Fruit fly (Drosophila melanogaster) whole organism, embryonic: Measurements from ENCODE around the gene MTPAP.

Experiments
- Abd-B ChIP-seq: fragments of 200-800 bp; sonication (Bioruptor generic); optimal IDR thresholded peaks from 2 replicates; lab custom pipeline; 2018; ENCODE audit warnings: missing biosample characterization, mild to moderate bottlenecking, missing genetic modification characterization, moderate library complexity
- Adf1 ChIP-seq: fragments of 200-800 bp; sonication (Bioruptor generic); IDR thresholded peaks from 2 replicates; pipeline ENCODE4 v1.3.6; 2022; ENCODE audit warnings: missing biosample characterization, missing genetic modification characterization
- BtbVII ChIP-seq: fragments of 200-800 bp; sonication (Bioruptor generic); optimal IDR thresholded peaks from 3 replicates; lab custom pipeline; 2017; ENCODE audit warnings: missing biosample characterization, mild to moderate bottlenecking, missing genetic modification characterization
- C15 ChIP-seq: fragments of 200-800 bp; sonication (Bioruptor generic); IDR thresholded peaks from 3 replicates; pipeline ENCODE4 v1.3.6; 2022; ENCODE audit warnings: missing biosample characterization, missing genetic modification characterization
- CG10147 ChIP-seq: fragments of 200-800 bp; sonication (Bioruptor generic); optimal IDR thresholded peaks from 2 replicates; lab custom pipeline; 2019; ENCODE audit warnings: missing biosample characterization, mild to moderate bottlenecking, missing genetic modification characterization, moderate library complexity
- CG10321 ChIP-seq: fragments of 200-800 bp; sonication (Bioruptor generic); IDR thresholded peaks from 2 replicates; pipeline ENCODE4 v1.3.6; 2022; ENCODE audit warnings: missing biosample characterization, missing genetic modification characterization
- CG10366 ChIP-seq: fragments of 200-800 bp; sonication (Bioruptor generic); IDR thresholded peaks from 2 replicates; pipeline ENCODE4 v1.3.6; 2022; ENCODE audit warnings: missing biosample characterization, missing genetic modification characterization
- CG11085 ChIP-seq: fragments of 200-800 bp; sonication (Bioruptor generic); IDR thresholded peaks from 2 replicates; pipeline ENCODE4 v1.3.6; 2022; ENCODE audit warnings: missing biosample characterization, missing genetic modification characterization
- CG11504 ChIP-seq: fragments of 200-800 bp; sonication (Bioruptor generic); optimal IDR thresholded peaks from 3 replicates; lab custom pipeline; 2019; ENCODE audit warnings: missing biosample characterization, mild to moderate bottlenecking, missing genetic modification characterization, moderate library complexity
- CG12155 ChIP-seq: fragments of 200-800 bp; sonication (Bioruptor generic); optimal IDR thresholded peaks from 3 replicates; lab custom pipeline; 2016; ENCODE audit warnings: missing biosample characterization, missing genetic modification characterization
- CG12219 ChIP-seq: fragments of 200-800 bp; sonication (Bioruptor generic); optimal IDR thresholded peaks from 3 replicates; lab custom pipeline; 2018; ENCODE audit warnings: missing biosample characterization, mild to moderate bottlenecking, missing genetic modification characterization
- CG12942 ChIP-seq: fragments of 200-800 bp; sonication (Bioruptor generic); optimal IDR thresholded peaks from 3 replicates; lab custom pipeline; 2016; ENCODE audit warnings: missing biosample characterization, missing genetic modification characterization
- CG13287 ChIP-seq: fragments of 200-800 bp; sonication (Bioruptor generic); IDR thresholded peaks from 2 replicates; pipeline ENCODE4 v1.3.6; 2022; ENCODE audit warnings: missing biosample characterization, missing genetic modification characterization; ENCODE audit not compliant: partially characterized antibody
- CG13296 ChIP-seq: fragments of 200-800 bp; sonication (Bioruptor generic); optimal IDR thresholded peaks from 3 replicates; lab custom pipeline; 2018; ENCODE audit warnings: missing biosample characterization, mild to moderate bottlenecking, missing genetic modification characterization
- CG14014 ChIP-seq: fragments of 200-800 bp; sonication (Bioruptor generic); IDR thresholded peaks from 2 replicates; pipeline ENCODE4 v1.3.6; 2022; ENCODE audit warnings: missing biosample characterization, missing genetic modification characterization
- CG14667 ChIP-seq: fragments of 200-800 bp; sonication (Bioruptor generic); IDR thresholded peaks from 2 replicates; pipeline ENCODE4 v1.3.6; 2022; ENCODE audit warnings: missing biosample characterization, missing genetic modification characterization
- CG16813 ChIP-seq: fragments of 200-800 bp; sonication (Bioruptor generic); IDR thresholded peaks from 3 replicates; pipeline ENCODE4 v1.3.6; 2022; ENCODE audit warnings: missing biosample characterization, missing genetic modification characterization; ENCODE audit not compliant: partially characterized antibody
- CG2889 ChIP-seq: fragments of 200-800 bp; sonication (Bioruptor generic); IDR thresholded peaks from 3 replicates; pipeline ENCODE4 v1.3.6; 2022; ENCODE audit warnings: missing biosample characterization, missing genetic modification characterization
- CG30431 ChIP-seq: fragments of 200-800 bp; sonication (Bioruptor generic); optimal IDR thresholded peaks from 2 replicates; lab custom pipeline; 2017; ENCODE audit warnings: missing biosample characterization, missing genetic modification characterization
- CG31365 ChIP-seq: fragments of 200-800 bp; sonication (Bioruptor generic); optimal IDR thresholded peaks from 2 replicates; lab custom pipeline; 2018; ENCODE audit warnings: missing biosample characterization, mild to moderate bottlenecking, missing genetic modification characterization
- CG3847 ChIP-seq: fragments of 200-800 bp; sonication (Bioruptor generic); IDR thresholded peaks from 2 replicates; pipeline ENCODE4 v1.3.6; 2022; ENCODE audit warnings: missing biosample characterization, missing genetic modification characterization
- CG6175 ChIP-seq: fragments of 200-800 bp; sonication (Bioruptor generic); IDR thresholded peaks from 3 replicates; pipeline ENCODE4 v1.3.6; 2022; ENCODE audit warnings: missing biosample characterization, missing genetic modification characterization
- CG7987 ChIP-seq: fragments of 200-800 bp; sonication (Bioruptor generic); optimal IDR thresholded peaks from 2 replicates; lab custom pipeline; 2018; ENCODE audit warnings: missing biosample characterization, mild to moderate bottlenecking, missing genetic modification characterization, moderate library complexity
- CG9797 ChIP-seq: fragments of 200-800 bp; sonication (Bioruptor generic); optimal IDR thresholded peaks from 3 replicates; lab custom pipeline; 2018; ENCODE audit warnings: missing biosample characterization, mild to moderate bottlenecking, missing genetic modification characterization
- Dad ChIP-seq: fragments of 200-800 bp; sonication (Bioruptor generic); optimal IDR thresholded peaks from 3 replicates; lab custom pipeline; 2016; ENCODE audit warnings: missing biosample characterization, missing genetic modification characterization
- Dfd ChIP-seq, 2 experiments: fragments of >200 bp; optimal IDR thresholded peaks; 2 replicates each; lab custom pipeline; 2017; ENCODE audit warnings: missing biosample characterization in 2 of 2, missing genetic modification characterization in 2 of 2
- Doc3 ChIP-seq: fragments of 200-800 bp; sonication (Bioruptor generic); IDR thresholded peaks from 3 replicates; pipeline ENCODE4 v1.3.6; 2022; ENCODE audit warnings: missing biosample characterization, missing genetic modification characterization; ENCODE audit not compliant: partially characterized antibody
- Dp ChIP-seq: fragments of 200-800 bp; sonication (Bioruptor generic); optimal IDR thresholded peaks from 2 replicates; lab custom pipeline; 2018; ENCODE audit warnings: missing biosample characterization, mild to moderate bottlenecking, missing genetic modification characterization, moderate library complexity
- E2f2 ChIP-seq: fragments of 200-800 bp; sonication (Bioruptor generic); IDR thresholded peaks from 2 replicates; pipeline ENCODE4 v1.3.6; 2022; ENCODE audit warnings: missing biosample characterization, missing genetic modification characterization
- Hr39 ChIP-seq: fragments of >200 bp; optimal IDR thresholded peaks from 2 replicates; lab custom pipeline; 2017
- Jarid2 ChIP-seq: fragments of 200-800 bp; sonication (Bioruptor generic); optimal IDR thresholded peaks from 3 replicates; lab custom pipeline; 2017; ENCODE audit warnings: mild to moderate bottlenecking, missing biosample characterization, missing genetic modification reagents, missing genetic modification characterization
- Lim3 ChIP-seq: fragments of 200-800 bp; sonication (Bioruptor generic); IDR thresholded peaks from 2 replicates; pipeline ENCODE4 v1.3.6; 2022; ENCODE audit warnings: missing biosample characterization, missing genetic modification characterization
- MTF-1 ChIP-seq: fragments of 200-800 bp; sonication (Bioruptor generic); optimal IDR thresholded peaks from 2 replicates; lab custom pipeline; 2018; ENCODE audit warnings: missing biosample characterization, mild to moderate bottlenecking, missing genetic modification characterization, borderline replicate concordance
- Mrtf ChIP-seq: fragments of 200-800 bp; sonication (Bioruptor generic); IDR thresholded peaks from 3 replicates; pipeline ENCODE4 v1.3.6; 2022; ENCODE audit warnings: missing biosample characterization, missing genetic modification characterization
- NfI ChIP-seq: fragments of 200-800 bp; sonication (Bioruptor generic); optimal IDR thresholded peaks from 3 replicates; lab custom pipeline; 2018; ENCODE audit warnings: missing biosample characterization, mild to moderate bottlenecking, missing genetic modification characterization, moderate library complexity
- Six4 ChIP-seq: fragments of 200-800 bp; sonication (Bioruptor generic); optimal IDR thresholded peaks from 2 replicates; lab custom pipeline; 2016; ENCODE audit warnings: missing biosample characterization, missing genetic modification characterization
- Sox102F ChIP-seq: fragments of 200-800 bp; sonication (Bioruptor generic); optimal IDR thresholded peaks from 2 replicates; lab custom pipeline; 2018; ENCODE audit warnings: missing biosample characterization, mild to moderate bottlenecking, missing genetic modification characterization, moderate library complexity
- aop ChIP-seq: fragments of 200-800 bp; sonication (Bioruptor generic); IDR thresholded peaks from 2 replicates; pipeline ENCODE4 v1.3.6; 2022; ENCODE audit warnings: missing biosample characterization, missing genetic modification characterization
- btn ChIP-seq: fragments of 200-800 bp; sonication (Bioruptor generic); optimal IDR thresholded peaks from 2 replicates; lab custom pipeline; 2016; ENCODE audit warnings: missing biosample characterization, missing genetic modification characterization
- cas ChIP-seq: fragments of 200-800 bp; sonication (Bioruptor generic); IDR thresholded peaks from 2 replicates; pipeline ENCODE4 v1.3.6; 2022; ENCODE audit warnings: missing biosample characterization, missing genetic modification characterization
- chinmo ChIP-seq: fragments of 200-800 bp; sonication (Bioruptor generic); IDR thresholded peaks from 4 replicates; pipeline ENCODE4 v1.3.6; 2022; ENCODE audit warnings: missing biosample characterization, missing genetic modification characterization; ENCODE audit not compliant: partially characterized antibody
- crol ChIP-seq: fragments of 200-800 bp; sonication (Bioruptor generic); IDR thresholded peaks from 2 replicates; pipeline ENCODE4 v1.3.6; 2022; ENCODE audit warnings: missing biosample characterization, missing genetic modification characterization
- fd64A ChIP-seq: fragments of 200-800 bp; sonication (Bioruptor generic); optimal IDR thresholded peaks from 3 replicates; lab custom pipeline; 2018; ENCODE audit warnings: missing biosample characterization, mild to moderate bottlenecking, missing genetic modification characterization
- mld ChIP-seq: fragments of 200-800 bp; sonication (Bioruptor generic); IDR thresholded peaks from 3 replicates; pipeline ENCODE4 v1.3.6; 2022; ENCODE audit warnings: missing biosample characterization, missing genetic modification characterization; ENCODE audit not compliant: partially characterized antibody
- nerfin-1 ChIP-seq: fragments of 200-800 bp; sonication (Bioruptor generic); optimal IDR thresholded peaks from 3 replicates; lab custom pipeline; 2019; ENCODE audit warnings: missing biosample characterization, mild to moderate bottlenecking, missing genetic modification characterization, moderate library complexity
- oc ChIP-seq: fragments of 200-800 bp; sonication (Bioruptor generic); optimal IDR thresholded peaks from 2 replicates; lab custom pipeline; 2018; ENCODE audit warnings: missing biosample characterization, mild to moderate bottlenecking, missing genetic modification characterization, moderate library complexity
- pho ChIP-seq: fragments of 200-800 bp; sonication (Bioruptor generic); optimal IDR thresholded peaks from 2 replicates; lab custom pipeline; 2016; ENCODE audit warnings: missing biosample characterization, missing genetic modification characterization
- sisA ChIP-seq: fragments of 200-800 bp; sonication (Bioruptor generic); IDR thresholded peaks from 2 replicates; pipeline ENCODE4 v1.3.6; 2022; ENCODE audit warnings: missing biosample characterization, missing genetic modification characterization
- sqz ChIP-seq: fragments of 200-800 bp; sonication (Bioruptor generic); optimal IDR thresholded peaks from 3 replicates; lab custom pipeline; 2018; ENCODE audit warnings: missing biosample characterization, mild to moderate bottlenecking, missing genetic modification characterization
- trh ChIP-seq: fragments of 200-800 bp; sonication (Bioruptor generic); optimal IDR thresholded peaks from 2 replicates; lab custom pipeline; 2016; ENCODE audit warnings: missing biosample characterization, missing genetic modification characterization
- ttk ChIP-seq: fragments of 200-800 bp; sonication (Bioruptor generic); IDR thresholded peaks from 2 replicates; pipeline ENCODE4 v2.1.2; 2022; ENCODE audit warnings: missing biosample characterization, missing genetic modification characterization
- tup ChIP-seq: fragments of 200-800 bp; sonication (Bioruptor generic); optimal IDR thresholded peaks from 2 replicates; lab custom pipeline; 2016; ENCODE audit warnings: missing biosample characterization, mild to moderate bottlenecking, missing genetic modification characterization, moderate library complexity
- yki ChIP-seq: fragments of >200 bp; optimal IDR thresholded peaks from 3 replicates; lab custom pipeline; 2018

MTPAP gene

dm6 chrX:1337998-1338397 is 11.2 kb downstream of the MTPAP start (continued):
- TF ChIP-seq E2f2 (GFP tag; lab: Robert Waterston, UW) (no peak), CG13287 (GFP tag; lab: Robert Waterston, UW) (0 out of 2 replicates have a peak, but pooled peaks have one; percentile 17), CG10366 (GFP tag; lab: Robert Waterston, UW) (no peak), CG11085 (GFP tag; lab: Robert Waterston, UW) (no peak), Adf1 (peak; percentile 58), Sox102F (GFP tag; lab: Kevin White, UChicago) (no peak), CG14667 (GFP tag; lab: Robert Waterston, UW) (no peak), MTF-1 (GFP tag; lab: Kevin White, UChicago) (no peak), oc (tag; lab: Kevin White, UChicago) (peak; percentile 15), CG16813 (no peak), Abd-B (GFP tag; lab: Kevin White, UChicago) (no peak), Lim3 (GFP tag; lab: Robert Waterston, UW) (no peak), pho (GFP tag; lab: Kevin White, UChicago) (no peak), trh (GFP tag; lab: Kevin White, UChicago) (no peak), CG12219 (GFP tag; lab: Kevin White, UChicago) (no peak), CG14014 (GFP tag; lab: Robert Waterston, UW) (no peak), CG31365 (no peak), chinmo (0 out of 4 replicates have a peak, but pooled peaks have one; percentile 53), CG9797 (GFP tag; lab: Kevin White, UChicago) (no peak), C15 (GFP tag; lab: Robert Waterston, UW) (no peak), fd64A (GFP tag; lab: Kevin White, UChicago) (no peak), CG11504 (tag; lab: Kevin White, UChicago) (no peak), crol (GFP tag; lab: Robert Waterston, UW) (no peak), CG10147 (GFP tag; lab: Kevin White, UChicago) (no peak), tup (GFP tag; lab: Kevin White, UChicago) (no peak), BtbVII (GFP tag; lab: Kevin White, UChicago) (no peak), btn (GFP tag; lab: Kevin White, UChicago) (no peak), CG13296 (GFP tag; lab: Kevin White, UChicago) (no peak), CG7987 (no peak), cas (GFP tag; lab: Robert Waterston, UW) (no peak), yki (lab: Kevin White, UChicago) (no peak), CG6175 (GFP tag; lab: Robert Waterston, UW) (0 out of 3 replicates have a peak, but pooled peaks have one; percentile 13), mld (GFP tag; lab: Robert Waterston, UW) (no peak), CG10321 (GFP tag; lab: Robert Waterston, UW) (no peak), sqz (no peak), CG12942 (no peak), Hr39 (lab: Kevin White, UChicago) (no peak), CG30431 (GFP tag; lab: Kevin White, UChicago) (no peak), CG12155 (GFP tag; lab: Kevin White, UChicago) (no peak), Dad (no peak), sisA (no peak), aop (no peak), Jarid2 (GFP tag; lab: Kevin White, UChicago) (peak; percentile 57), Dfd (GFP tag; optimal IDR thresholded peaks at IDR 0.05; lab: Kevin White, UChicago) (no peak), CG3847 (GFP tag; lab: Robert Waterston, UW) (no peak), Six4 (GFP tag; lab: Kevin White, UChicago) (no peak), CG2889 (GFP tag; lab: Robert Waterston, UW) (no peak), ttk (GFP tag; lab: Robert Waterston, UW) (no peak), nerfin-1 (tag; lab: Kevin White, UChicago) (no peak), Dp (no peak), Doc3 (GFP tag; lab: Robert Waterston, UW) (no peak), Mrtf (GFP tag; lab: Robert Waterston, UW) (no peak), NfI (GFP tag; lab: Kevin White, UChicago) (no peak)
